Worm (Caenorhabditis elegans): ENCODE data around the gene phf-31.

The phf-31 gene

ce11 chrX:10687317-10687716, 5.5 kb downstream of the phf-31 start:
- TF ChIP-seq dve-1 (tag; optimal IDR thresholded peaks at IDR 0.05) (no peak), hlh-6 (tag; optimal IDR thresholded peaks at IDR 0.05) (no peak), rnt-1 (tag; optimal IDR thresholded peaks at IDR 0.05) (no peak), hlh-30 (tag; optimal IDR thresholded peaks at IDR 0.05; ENCODE audit: insufficient read depth) (no peak), ref-2 (tag; optimal IDR thresholded peaks at IDR 0.05) (no peak)

- no peak for TF ChIP-seq C08G9.2 (tag; optimal IDR thresholded peaks at IDR 0.05)
- TF ChIP-seq K09A11.1 (tag; optimal IDR thresholded peaks at IDR 0.05; ENCODE audit: insufficient read depth), result no peak
- TF ChIP-seq ceh-45 (GFP tag; IDR thresholded peaks at IDR 0.05), result no peak
- no peak for TF ChIP-seq ceh-9 (tag; optimal IDR thresholded peaks at IDR 0.05)
- TF ChIP-seq hlh-30 (tag; optimal IDR thresholded peaks at IDR 0.05; ENCODE audit: insufficient read depth), result peak; percentile 26
- TF ChIP-seq tbx-2 (tag; optimal IDR thresholded peaks at IDR 0.05), result no peak
- no peak for TF ChIP-seq ztf-16 (tag; optimal IDR thresholded peaks at IDR 0.05)
Measured at ce11 chrX:10688311-10688710, 6.5 kb downstream of the phf-31 start.

ce11 chrX:10689729-10690128, 7.9 kb downstream of the phf-31 start:
- TF ChIP-seq npax-4 (tag; optimal IDR thresholded peaks at IDR 0.05) (no peak), nhr-232 (tag; optimal IDR thresholded peaks at IDR 0.05) (no peak), ceh-48 (tag; optimal IDR thresholded peaks at IDR 0.05) (no peak), ceh-19 (GFP tag; optimal IDR thresholded peaks at IDR 0.05) (no peak), unc-3 (GFP tag; conservative IDR thresholded peaks at IDR 0.05) (no peak), unc-3 (tag; optimal IDR thresholded peaks at IDR 0.05) (no peak), lim-6 (tag; optimal IDR thresholded peaks at IDR 0.05) (no peak), unc-55 (GFP tag; optimal IDR thresholded peaks at IDR 0.05) (no peak), gmeb-2 (tag; optimal IDR thresholded peaks at IDR 0.05) (no peak), eyg-1 (tag; optimal IDR thresholded peaks at IDR 0.05) (no peak), pha-2 (tag; optimal IDR thresholded peaks at IDR 0.05) (no peak), sdc-2 (tag; optimal IDR thresholded peaks at IDR 0.05) (no peak), rnt-1 (tag; optimal IDR thresholded peaks at IDR 0.05) (no peak), dve-1 (tag; optimal IDR thresholded peaks at IDR 0.05) (no peak), hlh-30 (tag; optimal IDR thresholded peaks at IDR 0.05; ENCODE audit: insufficient read depth) (no peak), T23F11.4 (GFP tag; optimal IDR thresholded peaks at IDR 0.05) (no peak), ztf-16 (tag; optimal IDR thresholded peaks at IDR 0.05) (no peak)

- TF ChIP-seq sox-2 (GFP tag; IDR thresholded peaks at IDR 0.05) (no peak), unc-55 (GFP tag; optimal IDR thresholded peaks at IDR 0.05) (peak; percentile 7), dve-1 (tag; optimal IDR thresholded peaks at IDR 0.05) (no peak), ztf-16 (tag; optimal IDR thresholded peaks at IDR 0.05) (no peak), unc-42 (tag; optimal IDR thresholded peaks at IDR 0.05) (no peak)
Measured at ce11 chrX:10691232-10691631, 9.4 kb downstream of the phf-31 start.

- TF ChIP-seq unc-3 (GFP tag; conservative IDR thresholded peaks at IDR 0.05) (no peak), unc-3 (tag; optimal IDR thresholded peaks at IDR 0.05) (no peak), dve-1 (tag; optimal IDR thresholded peaks at IDR 0.05) (no peak), elt-2 (tag; optimal IDR thresholded peaks at IDR 0.05) (no peak), ceh-9 (tag; optimal IDR thresholded peaks at IDR 0.05) (no peak), hlh-15 (tag; optimal IDR thresholded peaks at IDR 0.05) (no peak), ceh-22 (tag; optimal IDR thresholded peaks at IDR 0.05) (no peak), C38D4.7 (GFP tag; optimal IDR thresholded peaks at IDR 0.05) (no peak), ttx-3 (tag; optimal IDR thresholded peaks at IDR 0.05) (no peak), odd-2 (tag; optimal IDR thresholded peaks at IDR 0.05) (no peak), hlh-6 (tag; optimal IDR thresholded peaks at IDR 0.05) (no peak), mec-3 (tag; optimal IDR thresholded peaks at IDR 0.05; ENCODE audit: borderline replicate concordance) (no peak), K02D7.2 (tag; optimal IDR thresholded peaks at IDR 0.05) (no peak), che-1 (tag; optimal IDR thresholded peaks at IDR 0.05) (no peak), madf-2 (tag; optimal IDR thresholded peaks at IDR 0.05) (no peak)
Measured at ce11 chrX:10691643-10692042, 9.8 kb downstream of the phf-31 start, which contains the start of gene yap-1. yap-1 (plus strand) TSS chrX:10691943.
